Worm (Caenorhabditis elegans): Measurements from ENCODE around the gene K11D12.8.

Gene K11D12.8

ce11 chrV:5049333-5049942 is 8.6 kb upstream of the K11D12.8 start, which contains the start of the genes pqn-51 and K11D12.14 (continued):
- peak; percentile 95 for TF ChIP-seq mab-9 (GFP tag; IDR thresholded peaks at IDR 0.05)
- TF ChIP-seq ceh-82 (tag; optimal IDR thresholded peaks at IDR 0.05): peak; percentile 56 to 89 (median 62)

- peak; percentile 93 for TF ChIP-seq nhr-19 (GFP tag; conservative IDR thresholded peaks at IDR 0.05)
- peak; percentile 45 for TF ChIP-seq nhr-71 (tag; optimal IDR thresholded peaks at IDR 0.05)
- peak; percentile 90 for TF ChIP-seq mab-9 (GFP tag; IDR thresholded peaks at IDR 0.05)
- peak; percentile 59 for TF ChIP-seq rnt-1 (tag; optimal IDR thresholded peaks at IDR 0.05)
- peak; percentile 80 for TF ChIP-seq isw-1 (GFP tag; IDR thresholded peaks at IDR 0.05)
- TF ChIP-seq efl-1 (optimal IDR thresholded peaks at IDR 0.05): peak in 1 of 2 experiments; percentile 4
- peak in 1 of 2 experiments; percentile 53 for TF ChIP-seq efl-1 (GFP tag; optimal IDR thresholded peaks at IDR 0.05 in 1 of 2)
- peak; percentile 75 for TF ChIP-seq unc-98 (GFP tag; IDR thresholded peaks at IDR 0.05)
- peak; percentile 48 for TF ChIP-seq nhr-47 (tag; optimal IDR thresholded peaks at IDR 0.05)
- peak; percentile 10 for TF ChIP-seq tbx-2 (tag; optimal IDR thresholded peaks at IDR 0.05)
- peak; percentile 93 for TF ChIP-seq grh-1 (GFP tag; IDR thresholded peaks at IDR 0.05)
- peak; percentile 68 for TF ChIP-seq ceh-88 (GFP tag; IDR thresholded peaks at IDR 0.05)
These were observed 6.4 kb upstream of the K11D12.8 start for ce11 chrV:5047230-5047629.

ce11 chrV:5046558-5046957 is 5.8 kb upstream of the K11D12.8 start:
- TF ChIP-seq lin-15B (tag; optimal IDR thresholded peaks at IDR 0.05) (no peak), irx-1 (tag; optimal IDR thresholded peaks at IDR 0.05) (no peak)

- TF ChIP-seq hpl-2 (GFP tag; optimal IDR thresholded peaks at IDR 0.05) (no peak), nhr-47 (tag; optimal IDR thresholded peaks at IDR 0.05) (no peak), nhr-90 (tag; optimal IDR thresholded peaks at IDR 0.05; ENCODE audit: poor library complexity) (no peak), snpc-4 (tag; optimal IDR thresholded peaks at IDR 0.05) (no peak), ceh-90 (tag; optimal IDR thresholded peaks at IDR 0.05) (no peak), C34B4.2 (tag; optimal IDR thresholded peaks at IDR 0.05) (no peak), ets-5 (GFP tag; IDR thresholded peaks at IDR 0.05) (no peak), fkh-8 (tag; optimal IDR thresholded peaks at IDR 0.05) (no peak), mdl-1 (tag; optimal IDR thresholded peaks at IDR 0.05) (no peak), ceh-8 (GFP tag; optimal IDR thresholded peaks at IDR 0.05) (no peak), ama-1 (optimal IDR thresholded peaks at IDR 0.05) (no peak), lin-14 (GFP tag; optimal IDR thresholded peaks at IDR 0.05) (no peak), aha-1 (tag; optimal IDR thresholded peaks at IDR 0.05) (no peak), zag-1 (tag; optimal IDR thresholded peaks at IDR 0.05) (no peak), nhr-11 (tag; optimal IDR thresholded peaks at IDR 0.05) (no peak)
These were observed 5.3 kb upstream of the K11D12.8 start, which contains the start of gene exc-14 for ce11 chrV:5046103-5046502. Gene exc-14 (minus strand): TSS chrV:5046203.

ce11 chrV:5039559-5039958 is 1.2 kb downstream of the K11D12.8 start, which contains the start of gene K11D12.11:
Gene K11D12.11 (minus strand): TSS chrV:5039600.
- TF ChIP-seq swsn-7 (tag; optimal IDR thresholded peaks at IDR 0.05) (no peak), fkh-4 (tag; optimal IDR thresholded peaks at IDR 0.05; ENCODE audit: borderline replicate concordance) (peak; percentile 83), dsc-1 (tag; optimal IDR thresholded peaks at IDR 0.05) (peak; percentile 97)

- no peak for TF ChIP-seq sox-4 (tag; optimal IDR thresholded peaks at IDR 0.05)
- peak; percentile 48 for TF ChIP-seq lin-14 (GFP tag; optimal IDR thresholded peaks at IDR 0.05)
- peak in 1 of 2 experiments; percentile 5 for TF ChIP-seq lin-35 (GFP tag; optimal IDR thresholded peaks at IDR 0.05)
- TF ChIP-seq sptf-1 (tag; optimal IDR thresholded peaks at IDR 0.05): no peak
- peak in 1 of 6 experiments; percentile 23 for TF ChIP-seq elt-3 (tag; optimal IDR thresholded peaks at IDR 0.05)
- peak; percentile 83 for TF ChIP-seq blmp-1 (tag; optimal IDR thresholded peaks at IDR 0.05)
- no peak for TF ChIP-seq elt-2 (tag; optimal IDR thresholded peaks at IDR 0.05)
- TF ChIP-seq grh-1 (GFP tag; IDR thresholded peaks at IDR 0.05): peak; percentile 54
- peak; percentile 85 for TF ChIP-seq nhr-85 (tag)
These were observed 2.4 kb downstream of the K11D12.8 start for ce11 chrV:5038449-5038848.

Data from whole organism, L1 larva.